Worm (Caenorhabditis elegans): ENCODE measurements around the gene F59D12.5.
A peak's percentile ranks its signal among the peaks of the same experiment; 100 is the strongest.

F59D12.5 gene

DNA sequence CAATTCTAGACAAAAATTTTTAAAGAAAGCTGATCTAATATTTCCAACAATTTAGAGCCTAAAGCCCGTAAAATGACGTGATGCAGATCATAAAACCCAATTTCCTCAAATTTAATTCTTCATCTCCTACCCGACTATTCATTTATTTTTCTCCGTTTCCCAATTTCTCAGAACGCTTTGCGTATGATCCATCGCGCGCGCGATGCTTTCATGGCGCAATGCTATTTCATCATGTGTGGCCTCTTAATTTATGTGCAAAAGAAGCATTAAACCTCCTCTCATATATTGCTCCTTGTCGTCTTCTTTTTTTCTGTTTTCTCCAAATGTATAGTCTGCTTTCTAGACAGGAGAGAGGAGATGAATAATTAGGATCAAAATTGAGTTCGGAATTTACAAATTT, 21.5 kb upstream of the F59D12.5 start:
- no peak for TF ChIP-seq mcd-1 (GFP tag; IDR thresholded peaks at IDR 0.05)
- no peak for TF ChIP-seq athp-1 (tag; optimal IDR thresholded peaks at IDR 0.05)
- TF ChIP-seq snpc-4 (GFP tag; optimal IDR thresholded peaks at IDR 0.05) = no peak
- TF ChIP-seq snpc-4 (tag; optimal IDR thresholded peaks at IDR 0.05) = no peak
- TF ChIP-seq pbrm-1 (GFP tag; IDR thresholded peaks at IDR 0.05) = no peak

DNA sequence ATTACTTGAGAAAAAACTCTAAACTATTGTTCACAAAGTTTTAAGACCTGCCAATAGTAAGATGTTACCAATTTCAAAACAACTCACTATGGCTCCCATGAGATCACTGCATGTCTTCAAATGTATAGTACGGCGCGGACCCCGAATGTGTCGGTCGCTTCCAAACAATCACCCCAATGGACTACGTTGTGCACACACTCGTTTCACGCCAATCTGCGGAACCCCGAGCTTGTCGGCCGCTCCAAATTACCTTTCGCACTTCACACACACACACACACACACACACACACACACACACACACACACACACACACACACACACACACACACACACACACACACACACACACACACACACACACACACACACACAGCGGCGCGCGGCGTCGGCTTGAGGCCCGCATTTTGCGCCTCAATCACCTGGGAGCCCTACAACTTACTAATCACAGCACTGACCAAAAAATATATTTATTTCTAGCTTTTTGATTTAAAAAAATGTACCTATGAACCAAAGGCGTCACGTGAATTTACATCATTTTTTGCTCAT, 21.0 kb upstream of the F59D12.5 start:
- peak; percentile 48 for TF ChIP-seq ceh-27 (GFP tag; optimal IDR thresholded peaks at IDR 0.05)
- no peak for TF ChIP-seq snpc-4 (GFP tag; optimal IDR thresholded peaks at IDR 0.05)
- peak in 2 of 4 experiments; percentile 38 to 64 for TF ChIP-seq snpc-4 (tag; optimal IDR thresholded peaks at IDR 0.05)
- peak; percentile 57; the same call in 1 of the 2 replicates for TF ChIP-seq egrh-3 (GFP tag; IDR thresholded peaks at IDR 0.05)
- peak; percentile 2 for TF ChIP-seq nhr-27 (tag; optimal IDR thresholded peaks at IDR 0.05)
- TF ChIP-seq ztf-3 (GFP tag; optimal IDR thresholded peaks at IDR 0.05) = peak; percentile 51
- TF ChIP-seq dpl-1 (GFP tag; optimal IDR thresholded peaks at IDR 0.05) = no peak
- TF ChIP-seq attf-3 (GFP tag; conservative IDR thresholded peaks at IDR 0.05) = no peak
- no peak for TF ChIP-seq nhr-90 (tag; optimal IDR thresholded peaks at IDR 0.05)
- 0 out of 2 replicates have a peak, but pooled peaks have one; percentile 25 for TF ChIP-seq lir-1 (GFP tag; conservative IDR thresholded peaks at IDR 0.05)

DNA sequence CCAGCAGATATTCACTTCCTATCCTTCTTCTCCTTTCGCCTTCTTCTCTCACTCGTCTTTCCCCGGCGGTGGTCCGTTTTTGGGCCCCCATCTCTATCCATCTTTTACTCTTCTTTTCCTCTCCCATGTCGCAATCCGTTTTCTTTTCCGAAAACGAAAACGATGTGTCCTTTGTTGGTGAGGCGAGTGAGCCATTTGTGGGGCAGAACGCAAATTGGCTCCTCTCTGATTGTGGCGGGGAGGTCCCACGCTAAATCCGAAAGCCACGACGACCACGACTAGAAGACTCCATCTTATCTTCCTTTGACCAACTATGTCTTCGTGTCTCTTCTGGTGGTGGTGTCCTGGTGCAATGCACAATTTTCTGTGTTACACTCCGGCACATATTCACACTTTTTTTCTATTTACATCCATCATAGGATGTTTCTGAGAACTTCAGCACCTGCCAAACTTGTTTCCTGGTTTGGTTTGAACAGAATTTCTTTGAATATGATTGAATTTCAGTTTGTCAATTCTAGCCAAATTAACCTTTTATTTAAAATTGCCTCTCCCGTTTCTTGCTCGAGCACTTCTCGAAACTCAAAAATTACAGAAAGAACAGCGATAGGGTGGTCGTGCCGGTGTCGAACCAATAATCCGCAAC, 19.1 kb upstream of the F59D12.5 start, which contains the start of gene pcdr-1:
Gene pcdr-1, plus strand, starts transcription at position 593 of the 643 bp plus-strand sequence.
- TF ChIP-seq zfh-2 (GFP tag; conservative IDR thresholded peaks at IDR 0.05) = peak; percentile 39; the same call in 1 of the 2 replicates
- no peak for TF ChIP-seq nfya-2 (GFP tag; IDR thresholded peaks at IDR 0.05)
- no peak for TF ChIP-seq madf-8 (GFP tag; conservative IDR thresholded peaks at IDR 0.05)
- no peak for TF ChIP-seq zim-3 (tag; optimal IDR thresholded peaks at IDR 0.05)

- TF ChIP-seq mes-4 (tag; optimal IDR thresholded peaks at IDR 0.05) = no peak
- TF ChIP-seq nhr-90 (tag; optimal IDR thresholded peaks at IDR 0.05) = no peak
- TF ChIP-seq dpl-1 (GFP tag; optimal IDR thresholded peaks at IDR 0.05) = no peak
- no peak for TF ChIP-seq F33H1.4 (GFP tag; IDR thresholded peaks at IDR 0.05)
- TF ChIP-seq aptf-2 (GFP tag; conservative IDR thresholded peaks at IDR 0.05) = no peak
- no peak for TF ChIP-seq snpc-4 (GFP tag; optimal IDR thresholded peaks at IDR 0.05)
- TF ChIP-seq snpc-4 (tag; optimal IDR thresholded peaks at IDR 0.05) = peak in 2 of 4 experiments; percentile 88 to 89
- no peak for TF ChIP-seq madf-3 (GFP tag; IDR thresholded peaks at IDR 0.05)
- TF ChIP-seq ztf-3 (GFP tag; optimal IDR thresholded peaks at IDR 0.05) = no peak
Observed at ce11 chrX:15663740-15664139, 16.6 kb upstream of the F59D12.5 start.

DNA sequence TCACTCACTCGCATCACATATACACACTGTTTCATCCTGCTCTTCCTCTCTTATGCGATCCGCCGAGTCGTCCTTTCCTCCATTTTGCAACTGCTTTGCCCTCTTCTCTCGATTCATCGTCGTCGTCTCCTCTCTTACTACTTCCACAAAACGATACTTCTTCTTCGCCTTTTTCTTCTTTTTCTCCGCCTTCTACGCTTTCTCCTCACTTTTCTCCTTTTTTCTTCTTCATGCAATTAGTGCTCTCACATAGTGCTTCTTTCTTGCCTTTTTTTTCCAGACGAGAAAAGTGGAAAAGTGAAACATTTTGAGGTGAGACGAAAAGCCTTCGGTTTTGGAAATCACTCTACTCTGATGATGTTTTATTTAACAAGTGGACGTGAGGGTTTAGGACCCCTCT, 12.4 kb upstream of the F59D12.5 start:
- TF ChIP-seq attf-6 (GFP tag; IDR thresholded peaks at IDR 0.05) (no peak), lin-35 (GFP tag; optimal IDR thresholded peaks at IDR 0.05) (no peak), ztf-25 (GFP tag; IDR thresholded peaks at IDR 0.05) (no peak), mxl-1 (tag; optimal IDR thresholded peaks at IDR 0.05) (no peak), lin-26 (GFP tag; IDR thresholded peaks at IDR 0.05) (no peak), madf-8 (GFP tag; conservative IDR thresholded peaks at IDR 0.05) (no peak)

ce11 chrX:15657773-15658172, 10.6 kb upstream of the F59D12.5 start:
- TF ChIP-seq B0336.3 (GFP tag; IDR thresholded peaks at IDR 0.05) = no peak
- no peak for TF ChIP-seq let-607 (tag; optimal IDR thresholded peaks at IDR 0.05)
- no peak for TF ChIP-seq ztf-6 (GFP tag; IDR thresholded peaks at IDR 0.05)
- no peak for TF ChIP-seq madf-3 (GFP tag; IDR thresholded peaks at IDR 0.05)
- TF ChIP-seq tbp1 (GFP tag; optimal IDR thresholded peaks at IDR 0.05) = no peak
- TF ChIP-seq zfh-2 (GFP tag; conservative IDR thresholded peaks at IDR 0.05) = no peak
- no peak for TF ChIP-seq attf-3 (GFP tag; conservative IDR thresholded peaks at IDR 0.05)
- no peak for TF ChIP-seq B0019.2 (GFP tag; conservative IDR thresholded peaks at IDR 0.05)
- no peak for TF ChIP-seq F49E8.2 (tag; optimal IDR thresholded peaks at IDR 0.05; ENCODE audit: insufficient read depth)
- TF ChIP-seq lin-40 (tag; optimal IDR thresholded peaks at IDR 0.05) = no peak
- TF ChIP-seq ztf-22 (GFP tag; optimal IDR thresholded peaks at IDR 0.05) = no peak
- TF ChIP-seq F39B2.1 (GFP tag; IDR thresholded peaks at IDR 0.05) = no peak
- no peak for TF ChIP-seq xnd-1 (tag; optimal IDR thresholded peaks at IDR 0.05)
- TF ChIP-seq nhr-80 (tag; optimal IDR thresholded peaks at IDR 0.05) = no peak
- no peak for TF ChIP-seq ztf-25 (GFP tag; IDR thresholded peaks at IDR 0.05)
- TF ChIP-seq rpc-1 (optimal IDR thresholded peaks at IDR 0.05) = no peak
- TF ChIP-seq rpc-1 (tag; optimal IDR thresholded peaks at IDR 0.05) = no peak
